Fruit fly (Drosophila melanogaster): ENCODE data around the gene loco.

The loco gene

dm6 chr3R:22686336-22686874, 47.2 kb upstream of the loco start, which contains the start of the genes Gclm and CG17625 (continued):
- TF ChIP-seq CG17912 (GFP tag; optimal IDR thresholded peaks at IDR 0.05) (no peak), zfh2 (GFP tag; optimal IDR thresholded peaks at IDR 0.05) (peak; percentile 49), CG16815 (GFP tag; optimal IDR thresholded peaks at IDR 0.05) (peak; percentile 7), CoRest (tag; optimal IDR thresholded peaks at IDR 0.05) (peak; percentile 70), Eip74EF (GFP tag; optimal IDR thresholded peaks at IDR 0.05) (peak in 1 of 2 experiments; percentile 44), CG12299 (tag; optimal IDR thresholded peaks at IDR 0.05) (peak; percentile 20), bab2 (GFP tag; optimal IDR thresholded peaks at IDR 0.05) (peak; percentile 52), Deaf1 (tag; optimal IDR thresholded peaks at IDR 0.05) (peak; percentile 46), Abd-B (GFP tag; optimal IDR thresholded peaks at IDR 0.05) (peak; percentile 75), Mes4 (GFP tag; optimal IDR thresholded peaks at IDR 0.05) (peak; percentile 3), sob (GFP tag; IDR thresholded peaks at IDR 0.05) (peak; percentile 81), crol (GFP tag; IDR thresholded peaks at IDR 0.05) (0 out of 2 replicates have a peak, but pooled peaks have one; percentile 11), pfk (GFP tag; optimal IDR thresholded peaks at IDR 0.05) (no peak), Myb (GFP tag; optimal IDR thresholded peaks at IDR 0.05) (peak; percentile 89), pho (GFP tag; optimal IDR thresholded peaks at IDR 0.05) (peak; percentile 56), Ravus (GFP tag; IDR thresholded peaks at IDR 0.05) (no peak), zfh1 (GFP tag; IDR thresholded peaks at IDR 0.05) (peak; percentile 38; the same call in 1 of the 3 replicates), CG5953 (GFP tag; IDR thresholded peaks at IDR 0.05) (0 out of 2 replicates have a peak, but pooled peaks have one; percentile 47), Awh (GFP tag; IDR thresholded peaks at IDR 0.05) (peak; percentile 41; the same call in 1 of the 2 replicates), CG31224 (GFP tag; IDR thresholded peaks at IDR 0.05) (0 out of 2 replicates have a peak, but pooled peaks have one; percentile 16), CG9437 (GFP tag; optimal IDR thresholded peaks at IDR 0.05) (peak; percentile 23), Side (GFP tag; optimal IDR thresholded peaks at IDR 0.05) (peak; percentile 63), inv (GFP tag; IDR thresholded peaks at IDR 0.05; ENCODE audit: partially characterized antibody) (peak; percentile 60; the same call in 1 of the 2 replicates), CG18599 (GFP tag; optimal IDR thresholded peaks at IDR 0.05) (peak; percentile 63), CG2202 (tag; optimal IDR thresholded peaks at IDR 0.05) (no peak), B-H2 (GFP tag; optimal IDR thresholded peaks at IDR 0.05) (peak; percentile 50), CkIIα-i1 (GFP tag; IDR thresholded peaks at IDR 0.05) (no peak), CG10543 (GFP tag; optimal IDR thresholded peaks at IDR 0.05) (peak; percentile 31), sc (optimal IDR thresholded peaks at IDR 0.05) (no peak), sc (GFP tag; optimal IDR thresholded peaks at IDR 0.05) (no peak), Fer3 (tag; optimal IDR thresholded peaks at IDR 0.05) (peak; percentile 52), CG34376 (GFP tag; optimal IDR thresholded peaks at IDR 0.05) (peak; percentile 59), lilli (GFP tag; optimal IDR thresholded peaks at IDR 0.05) (peak; percentile 57), btn (GFP tag; optimal IDR thresholded peaks at IDR 0.05) (no peak), Dp (GFP tag; optimal IDR thresholded peaks at IDR 0.05) (peak; percentile 72), dati (GFP tag; IDR thresholded peaks at IDR 0.05) (no peak), NC2β (GFP tag; optimal IDR thresholded peaks at IDR 0.05) (peak; percentile 4), Bdp1 (GFP tag; optimal IDR thresholded peaks at IDR 0.05) (peak; percentile 40), CG8089 (GFP tag; optimal IDR thresholded peaks at IDR 0.05) (no peak), ems (GFP tag; optimal IDR thresholded peaks at IDR 0.05) (peak; percentile 14), E2f2 (GFP tag; IDR thresholded peaks at IDR 0.05) (peak; percentile 79), CG9932 (GFP tag; IDR thresholded peaks at IDR 0.05) (peak; percentile 85), ap (GFP tag; IDR thresholded peaks at IDR 0.05) (no peak), pnt (GFP tag; optimal IDR thresholded peaks at IDR 0.05) (no peak), odd (GFP tag; optimal IDR thresholded peaks at IDR 0.05) (no peak), D19A (tag; optimal IDR thresholded peaks at IDR 0.05) (peak; percentile 32), kni (GFP tag; optimal IDR thresholded peaks at IDR 0.05) (no peak), ERR (GFP tag; optimal IDR thresholded peaks at IDR 0.05) (peak; percentile 42), NK7.1 (GFP tag; optimal IDR thresholded peaks at IDR 0.05) (no peak), Sox100B (GFP tag; optimal IDR thresholded peaks at IDR 0.05) (peak; percentile 32), CG4282 (GFP tag; optimal IDR thresholded peaks at IDR 0.05) (no peak)
